Worm (Caenorhabditis elegans): ENCODE data around the gene T03E6.9.

DNA sequence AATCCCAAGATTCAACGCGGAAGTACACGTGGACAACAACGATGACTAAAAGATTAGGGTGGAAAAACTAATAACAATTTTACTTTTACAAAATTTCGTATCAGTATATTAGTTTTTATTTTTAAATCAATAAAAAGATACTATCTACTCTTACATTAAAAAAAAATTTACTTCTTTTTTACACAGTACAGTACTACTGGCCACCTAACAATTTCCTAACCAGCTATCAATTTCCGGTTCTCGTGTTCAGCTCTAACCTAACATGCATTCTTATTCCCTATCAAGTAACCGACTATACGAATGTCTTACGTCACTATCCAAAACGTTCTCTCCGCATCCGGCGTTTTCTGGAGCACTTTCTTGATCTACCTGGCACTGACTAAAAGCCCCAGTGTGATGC, 29.1 kb upstream of the T03E6.9 start, which contains the start of gene srd-21:
- TF ChIP-seq aly-1 (tag; optimal IDR thresholded peaks at IDR 0.05) (no peak), ama-1 (optimal IDR thresholded peaks at IDR 0.05) (no peak), pes-1 (GFP tag; IDR thresholded peaks at IDR 0.05) (no peak), tra-4 (tag; optimal IDR thresholded peaks at IDR 0.05) (no peak), sea-1 (GFP tag; conservative IDR thresholded peaks at IDR 0.05) (no peak)
